Fruit fly (Drosophila melanogaster): ENCODE measurements around the gene CG18787.

Gene CG18787

dm6 chr2L:12007331-12007791 lies 8.2 kb upstream of the CG18787 start (continued):
- peak; percentile 29 for TF ChIP-seq CG18619 (GFP tag; optimal IDR thresholded peaks at IDR 0.05)
- TF ChIP-seq repo (GFP tag; optimal IDR thresholded peaks at IDR 0.05) = peak; percentile 50
- peak; percentile 24 for TF ChIP-seq odd (GFP tag; optimal IDR thresholded peaks at IDR 0.05)
- TF ChIP-seq Rx (GFP tag; IDR thresholded peaks at IDR 0.05) = no peak
- TF ChIP-seq dm (GFP tag; optimal IDR thresholded peaks at IDR 0.05) = peak; percentile 46
- no peak for TF ChIP-seq slbo (GFP tag; IDR thresholded peaks at IDR 0.05)
- peak; percentile 90 for TF ChIP-seq oc (tag; optimal IDR thresholded peaks at IDR 0.05)
- peak; percentile 69 for TF ChIP-seq cg (GFP tag; optimal IDR thresholded peaks at IDR 0.05)
- no peak for TF ChIP-seq Opbp (GFP tag; IDR thresholded peaks at IDR 0.05; ENCODE audit: partially characterized antibody)
- no peak for TF ChIP-seq CG16779 (GFP tag; IDR thresholded peaks at IDR 0.05)
- no peak for TF ChIP-seq toy (GFP tag; IDR thresholded peaks at IDR 0.05)
- TF ChIP-seq exex (tag; optimal IDR thresholded peaks at IDR 0.05) = peak; percentile 76
- no peak for TF ChIP-seq pan (optimal IDR thresholded peaks at IDR 0.05)
- no peak for TF ChIP-seq pan (GFP tag; optimal IDR thresholded peaks at IDR 0.05 in 1 of 2, IDR thresholded peaks at IDR 0.05 in 1 of 2)
- no peak for TF ChIP-seq YL-1 (GFP tag; optimal IDR thresholded peaks at IDR 0.05)
- TF ChIP-seq Sox100B (GFP tag; optimal IDR thresholded peaks at IDR 0.05) = peak; percentile 35
- TF ChIP-seq inv (GFP tag; IDR thresholded peaks at IDR 0.05; ENCODE audit: partially characterized antibody) = no peak
- no peak for TF ChIP-seq zfh2 (GFP tag; optimal IDR thresholded peaks at IDR 0.05)
- no peak for TF ChIP-seq CG14441 (GFP tag; IDR thresholded peaks at IDR 0.05)
- TF ChIP-seq cad (GFP tag; optimal IDR thresholded peaks at IDR 0.05) = no peak
- peak; percentile 99 for TF ChIP-seq CG12769 (tag; optimal IDR thresholded peaks at IDR 0.05)
- TF ChIP-seq pum (GFP tag; optimal IDR thresholded peaks at IDR 0.05) = peak; percentile 5
- peak; percentile 89 for TF ChIP-seq kay (GFP tag; optimal IDR thresholded peaks at IDR 0.05)
- peak; percentile 57 for TF ChIP-seq hkb (optimal IDR thresholded peaks at IDR 0.05)
- no peak for TF ChIP-seq hkb (GFP tag; IDR thresholded peaks at IDR 0.05)
- no peak for TF ChIP-seq hb (GFP tag; IDR thresholded peaks at IDR 0.05; ENCODE audit: partially characterized antibody)
- no peak for TF ChIP-seq corto (GFP tag; optimal IDR thresholded peaks at IDR 0.05)
- TF ChIP-seq Mrtf (GFP tag; IDR thresholded peaks at IDR 0.05) = no peak
- TF ChIP-seq CG1647 (GFP tag; optimal IDR thresholded peaks at IDR 0.05) = peak; percentile 24
- TF ChIP-seq Hmx (GFP tag; optimal IDR thresholded peaks at IDR 0.05) = no peak
- no peak for TF ChIP-seq lbe (GFP tag; optimal IDR thresholded peaks at IDR 0.05)
- no peak for TF ChIP-seq bab2 (GFP tag; optimal IDR thresholded peaks at IDR 0.05)
- TF ChIP-seq TFAM (GFP tag; optimal IDR thresholded peaks at IDR 0.05) = no peak
- peak; percentile 62 for TF ChIP-seq Vsx1 (GFP tag; optimal IDR thresholded peaks at IDR 0.05)
- no peak for TF ChIP-seq lilli (GFP tag; optimal IDR thresholded peaks at IDR 0.05)
- TF ChIP-seq CG15696 (tag; optimal IDR thresholded peaks at IDR 0.05) = peak; percentile 11
- TF ChIP-seq dan (GFP tag; IDR thresholded peaks at IDR 0.05) = no peak
- peak; percentile 100 for TF ChIP-seq CG8359 (GFP tag; optimal IDR thresholded peaks at IDR 0.05; ENCODE audit: borderline replicate concordance)
- TF ChIP-seq Ada2b (GFP tag; IDR thresholded peaks at IDR 0.05) = no peak
- peak; percentile 98 for TF ChIP-seq CG17912 (GFP tag; optimal IDR thresholded peaks at IDR 0.05)
- TF ChIP-seq fd102C (GFP tag; optimal IDR thresholded peaks at IDR 0.05) = peak; percentile 50
- TF ChIP-seq CG34224 (GFP tag; IDR thresholded peaks at IDR 0.05; ENCODE audit: partially characterized antibody) = no peak
- TF ChIP-seq cas (GFP tag; IDR thresholded peaks at IDR 0.05) = no peak
- TF ChIP-seq schlank (tag; optimal IDR thresholded peaks at IDR 0.05) = no peak
- no peak for TF ChIP-seq Dfd (GFP tag; optimal IDR thresholded peaks at IDR 0.05)
- peak; percentile 26 for TF ChIP-seq phol (tag; optimal IDR thresholded peaks at IDR 0.05)
- TF ChIP-seq Fer3 (tag; optimal IDR thresholded peaks at IDR 0.05) = peak; percentile 24
- peak; percentile 66 for TF ChIP-seq Hand (GFP tag; optimal IDR thresholded peaks at IDR 0.05)
- TF ChIP-seq CG2199 (GFP tag; IDR thresholded peaks at IDR 0.05) = no peak
- no peak for TF ChIP-seq CG7372 (GFP tag; IDR thresholded peaks at IDR 0.05)
- TF ChIP-seq ab (GFP tag; optimal IDR thresholded peaks at IDR 0.05) = no peak
- TF ChIP-seq CG31441 (GFP tag; IDR thresholded peaks at IDR 0.05) = no peak

All from whole organism, embryonic.